Worm (Caenorhabditis elegans) whole organism, L3 larva: Measurements from ENCODE around the gene fkh-5.
A peak's percentile ranks its signal among the peaks of the same experiment; 100 is the strongest.

Experiments used
- R02D3.7 ChIP-seq: fragments of 150-350 bp; optimal IDR thresholded peaks from 2 replicates; lab custom pipeline; 2014; ENCODE audit warnings: missing biosample characterization, missing genetic modification characterization
- aly-2 ChIP-seq: fragments of 150-350 bp; optimal IDR thresholded peaks from 2 replicates; lab custom pipeline; 2014; ENCODE audit warnings: missing biosample characterization, missing genetic modification characterization
- ceh-9 ChIP-seq: sonication (generic microtip); optimal IDR thresholded peaks from 2 replicates; lab custom pipeline; 2018; ENCODE audit warnings: missing biosample characterization, missing genetic modification characterization
- lin-15B ChIP-seq: fragments of 150-350 bp; optimal IDR thresholded peaks from 2 replicates; lab custom pipeline; 2014; ENCODE audit warnings: missing biosample characterization, missing genetic modification characterization
- lin-39 ChIP-seq: fragments of 150-350 bp; optimal IDR thresholded peaks from 2 replicates; lab custom pipeline; 2018; ENCODE audit warnings: missing biosample characterization, missing genetic modification reagents, missing genetic modification characterization
- nfya-1 ChIP-seq: sonication (generic microtip); optimal IDR thresholded peaks from 2 replicates; lab custom pipeline; 2017; ENCODE audit warnings: missing genetic modification characterization, mild to moderate bottlenecking, missing compliant biosample characterization, antibody characterized with exemption, moderate library complexity; ENCODE audit not compliant: insufficient read depth
- nhr-12 ChIP-seq: fragments of 150-350 bp; optimal IDR thresholded peaks from 2 replicates; lab custom pipeline; 2014; ENCODE audit warnings: missing biosample characterization, missing genetic modification characterization
- nhr-237 ChIP-seq: fragments of 150-350 bp; optimal IDR thresholded peaks from 2 replicates; lab custom pipeline; 2014; ENCODE audit warnings: missing biosample characterization, missing genetic modification characterization
- nhr-67 ChIP-seq: fragments of 150-350 bp; optimal IDR thresholded peaks from 2 replicates; lab custom pipeline; 2014; ENCODE audit warnings: missing biosample characterization, missing genetic modification characterization
- pha-4 ChIP-seq: fragments of 150-350 bp; optimal IDR thresholded peaks from 2 replicates; lab custom pipeline; 2014; ENCODE audit warnings: missing biosample characterization, missing genetic modification reagents, missing genetic modification characterization
- snpc-4 ChIP-seq: fragments of 150-350 bp; optimal IDR thresholded peaks from 2 replicates; lab custom pipeline; 2014; ENCODE audit warnings: missing biosample characterization, missing genetic modification characterization

- TF ChIP-seq pha-4 (tag; lab: Kevin White, UChicago) (peak; percentile 90), lin-15B (peak; percentile 66), nfya-1 (tag; lab: Kevin White, UChicago) (peak; percentile 85), snpc-4 (tag; lab: Kevin White, UChicago) (peak; percentile 82), lin-39 (tag; lab: Kevin White, UChicago) (peak; percentile 22), aly-2 (no peak), nhr-12 (tag; lab: Kevin White, UChicago) (no peak), nhr-237 (tag; lab: Kevin White, UChicago) (no peak), R02D3.7 (peak; percentile 42), ceh-9 (tag; lab: Kevin White, UChicago) (no peak), nhr-67 (no peak)
Observed at ce11 chrIII:4796039-4796438, 48.4 kb upstream of the fkh-5 start.
